Worm (Caenorhabditis elegans): Measurements from ENCODE around the gene nduf-2.2.
A peak's percentile ranks its signal among the peaks of the same experiment; 100 is the strongest.

The nduf-2.2 gene

DNA sequence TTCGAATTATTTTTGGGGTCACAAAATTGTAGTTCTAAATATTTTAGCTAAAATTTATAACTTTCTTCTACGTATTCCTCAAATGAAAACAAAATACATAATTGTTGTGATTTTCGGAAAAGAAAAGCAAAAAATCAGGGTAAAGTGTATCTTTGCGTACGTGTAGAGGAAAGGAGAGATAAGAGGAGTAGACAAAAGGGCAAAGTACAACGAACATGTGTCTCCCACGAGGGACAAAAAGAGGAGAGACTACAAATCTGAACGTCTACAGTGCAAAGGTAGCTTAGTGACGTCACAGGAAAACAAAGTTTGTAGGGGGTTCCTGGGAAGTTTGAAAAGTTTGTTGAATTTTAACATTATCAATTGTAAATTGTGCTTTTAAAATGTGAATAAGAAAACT is 17.5 kb upstream of the nduf-2.2 start:
- TF ChIP-seq mxl-3 (GFP tag; optimal IDR thresholded peaks at IDR 0.05) (peak; percentile 89), lsy-2 (tag; optimal IDR thresholded peaks at IDR 0.05) (peak in 1 of 2 experiments; percentile 73), F10B5.3 (tag; optimal IDR thresholded peaks at IDR 0.05) (no peak), aha-1 (tag) (peak; percentile 98), F44E2.7 (GFP tag; IDR thresholded peaks at IDR 0.05) (no peak), daf-16 (GFP tag; optimal IDR thresholded peaks at IDR 0.05) (peak; percentile 51 to 55), daf-16 (tag; optimal IDR thresholded peaks at IDR 0.05) (peak; percentile 57), egl-43 (GFP tag; IDR thresholded peaks at IDR 0.05) (no peak), aly-2 (tag; optimal IDR thresholded peaks at IDR 0.05) (no peak), spr-1 (tag; optimal IDR thresholded peaks at IDR 0.05) (no peak), ZK337.2 (GFP tag; IDR thresholded peaks at IDR 0.05) (no peak), T26A8.4 (GFP tag; IDR thresholded peaks at IDR 0.05) (0 out of 2 replicates have a peak, but pooled peaks have one; percentile 26), mep-1 (tag; optimal IDR thresholded peaks at IDR 0.05) (peak; percentile 61), ctbp-1 (GFP tag; IDR thresholded peaks at IDR 0.05) (no peak), hlh-11 (tag; optimal IDR thresholded peaks at IDR 0.05) (peak; percentile 89), tra-1 (GFP tag; IDR thresholded peaks at IDR 0.05) (peak; percentile 82), hif-1 (tag; optimal IDR thresholded peaks at IDR 0.05) (peak; percentile 6 to 63), lin-1 (GFP tag; IDR thresholded peaks at IDR 0.05) (peak; percentile 39; the same call in 1 of the 2 replicates), hlh-30 (tag; optimal IDR thresholded peaks at IDR 0.05; ENCODE audit: insufficient read depth) (peak; percentile 82), ceh-28 (tag; optimal IDR thresholded peaks at IDR 0.05) (no peak), ceh-44 (GFP tag; IDR thresholded peaks at IDR 0.05) (no peak), snpc-4 (tag; optimal IDR thresholded peaks at IDR 0.05) (no peak), ZK546.5 (tag; optimal IDR thresholded peaks at IDR 0.05) (no peak), dmd-8 (GFP tag; IDR thresholded peaks at IDR 0.05) (no peak), hmg-1.1 (GFP tag; IDR thresholded peaks at IDR 0.05) (peak; percentile 54), php-3 (GFP tag; IDR thresholded peaks at IDR 0.05) (no peak), dpl-1 (GFP tag; optimal IDR thresholded peaks at IDR 0.05) (peak; percentile 33), nhr-28 (tag; optimal IDR thresholded peaks at IDR 0.05) (peak; percentile 93), T20F7.1 (GFP tag; optimal IDR thresholded peaks at IDR 0.05) (peak; percentile 53), jun-1 (tag; optimal IDR thresholded peaks at IDR 0.05) (peak; percentile 36), R02D3.7 (tag; optimal IDR thresholded peaks at IDR 0.05) (no peak), ceh-20 (GFP tag; IDR thresholded peaks at IDR 0.05) (no peak), nhr-102 (tag; optimal IDR thresholded peaks at IDR 0.05) (peak; percentile 26), ama-1 (optimal IDR thresholded peaks at IDR 0.05) (peak; percentile 7), Y5F2A.4 (GFP tag; optimal IDR thresholded peaks at IDR 0.05) (no peak), nhr-25 (tag; optimal IDR thresholded peaks at IDR 0.05; ENCODE audit: borderline replicate concordance, insufficient read depth) (no peak), nhr-6 (tag; optimal IDR thresholded peaks at IDR 0.05) (peak; percentile 33), nhr-11 (tag; optimal IDR thresholded peaks at IDR 0.05) (peak; percentile 78), F37D6.2 (tag; optimal IDR thresholded peaks at IDR 0.05) (no peak), vab-7 (GFP tag; IDR thresholded peaks at IDR 0.05) (no peak), zip-2 (tag; optimal IDR thresholded peaks at IDR 0.05) (no peak), sdz-12 (GFP tag; optimal IDR thresholded peaks at IDR 0.05) (no peak), unc-39 (tag; optimal IDR thresholded peaks at IDR 0.05) (no peak), nhr-76 (tag; optimal IDR thresholded peaks at IDR 0.05) (no peak), dmd-6 (GFP tag; IDR thresholded peaks at IDR 0.05) (peak; percentile 78), unc-130 (GFP tag; optimal IDR thresholded peaks at IDR 0.05) (no peak), nhr-41 (GFP tag; IDR thresholded peaks at IDR 0.05) (no peak), nhr-10 (tag; optimal IDR thresholded peaks at IDR 0.05) (peak; percentile 22), mdt-29 (GFP tag; IDR thresholded peaks at IDR 0.05) (no peak), pqm-1 (tag; optimal IDR thresholded peaks at IDR 0.05) (peak; percentile 1), fos-1 (tag; optimal IDR thresholded peaks at IDR 0.05) (no peak), lin-38 (GFP tag; IDR thresholded peaks at IDR 0.05) (peak; percentile 50), daf-19 (GFP tag; conservative IDR thresholded peaks at IDR 0.05) (no peak)

All from whole organism, L4 larva.